Worm (Caenorhabditis elegans) whole organism, L3 larva: ENCODE data around the gene Y66C5A.2.
A peak's percentile ranks its signal among the peaks of the same experiment; 100 is the strongest.

Experiments used
- R02D3.7 ChIP-seq: fragments of 150-350 bp; optimal IDR thresholded peaks from 2 replicates; lab custom pipeline; 2014; ENCODE audit warnings: missing biosample characterization, missing genetic modification characterization
- ZK546.5 ChIP-seq: sonication (generic microtip); optimal IDR thresholded peaks from 2 replicates; lab custom pipeline; 2017; ENCODE audit warnings: missing biosample characterization, missing genetic modification characterization
- aly-2 ChIP-seq: fragments of 150-350 bp; optimal IDR thresholded peaks from 2 replicates; lab custom pipeline; 2014; ENCODE audit warnings: missing biosample characterization, missing genetic modification characterization
- ama-1 ChIP-seq: fragments of 150-350 bp; optimal IDR thresholded peaks from 2 replicates; lab custom pipeline; 2018
- ceh-16 ChIP-seq: sonication (generic microtip); optimal IDR thresholded peaks from 2 replicates; lab custom pipeline; 2017; ENCODE audit warnings: missing biosample characterization, missing genetic modification characterization
- ceh-28 ChIP-seq: fragments of 150-350 bp; optimal IDR thresholded peaks from 2 replicates; lab custom pipeline; 2014; ENCODE audit warnings: missing biosample characterization, missing genetic modification reagents, missing genetic modification characterization
- ceh-82 ChIP-seq: fragments of 150-350 bp; optimal IDR thresholded peaks from 2 replicates; lab custom pipeline; 2014; ENCODE audit warnings: missing biosample characterization, missing genetic modification characterization
- daf-12 ChIP-seq: fragments of 150-350 bp; optimal IDR thresholded peaks from 2 replicates; lab custom pipeline; 2014; ENCODE audit warnings: missing biosample characterization, missing genetic modification reagents, missing genetic modification characterization
- egl-27 ChIP-seq: sonication (generic microtip); optimal IDR thresholded peaks from 4 replicates; lab custom pipeline; 2017; ENCODE audit warnings: missing biosample characterization, missing genetic modification reagents, missing genetic modification characterization
- egl-5 ChIP-seq: fragments of 150-350 bp; optimal IDR thresholded peaks from 2 replicates; lab custom pipeline; 2017; ENCODE audit warnings: missing biosample characterization, missing genetic modification reagents, missing genetic modification characterization, inconsistent platforms
- elt-1 ChIP-seq: fragments of 150-350 bp; optimal IDR thresholded peaks from 2 replicates; lab custom pipeline; 2014; ENCODE audit warnings: missing biosample characterization, missing genetic modification characterization
- elt-2 ChIP-seq: sonication (generic microtip); optimal IDR thresholded peaks from 2 replicates; lab custom pipeline; 2016; ENCODE audit warnings: missing genetic modification reagents, mild to moderate bottlenecking, missing genetic modification characterization, missing compliant biosample characterization
- elt-3 ChIP-seq, 3 experiments: fragments of 150-350 bp in 1 of 3; sonication (generic microtip) in 2 of 3; optimal IDR thresholded peaks; 2 replicates in 2 of 3; 4 replicates in 1 of 3; lab custom pipeline; 2014 to 2017; ENCODE audit warnings: missing biosample characterization in 3 of 3, missing genetic modification characterization in 3 of 3
- eor-1 ChIP-seq, 2 experiments: fragments of 150-350 bp; optimal IDR thresholded peaks; 2 replicates each; lab custom pipeline; 2014 to 2018; ENCODE audit warnings: missing biosample characterization in 2 of 2, missing genetic modification characterization in 2 of 2
- fkh-10 ChIP-seq: sonication (generic microtip); optimal IDR thresholded peaks from 2 replicates; lab custom pipeline; 2017; ENCODE audit warnings: missing biosample characterization, missing genetic modification reagents, missing genetic modification characterization
- fos-1 ChIP-seq: fragments of 150-350 bp; optimal IDR thresholded peaks from 2 replicates; lab custom pipeline; 2014; ENCODE audit warnings: missing biosample characterization, missing genetic modification characterization
- hmg-11 ChIP-seq: sonication (generic microtip); optimal IDR thresholded peaks from 2 replicates; lab custom pipeline; 2016; ENCODE audit warnings: missing genetic modification characterization, missing compliant biosample characterization
- jun-1 ChIP-seq: fragments of 150-350 bp; optimal IDR thresholded peaks from 2 replicates; lab custom pipeline; 2014; ENCODE audit warnings: missing biosample characterization, missing genetic modification reagents, missing genetic modification characterization
- lin-15B ChIP-seq: fragments of 150-350 bp; optimal IDR thresholded peaks from 2 replicates; lab custom pipeline; 2014; ENCODE audit warnings: missing biosample characterization, missing genetic modification characterization
- lin-39 ChIP-seq: fragments of 150-350 bp; optimal IDR thresholded peaks from 2 replicates; lab custom pipeline; 2018; ENCODE audit warnings: missing biosample characterization, missing genetic modification reagents, missing genetic modification characterization
- lsy-12 ChIP-seq: sonication (generic microtip); optimal IDR thresholded peaks from 2 replicates; lab custom pipeline; 2016; ENCODE audit warnings: mild to moderate bottlenecking, missing genetic modification characterization, missing compliant biosample characterization
- mdl-1 ChIP-seq: fragments of 150-350 bp; optimal IDR thresholded peaks from 2 replicates; lab custom pipeline; 2014; ENCODE audit warnings: missing biosample characterization, missing genetic modification characterization
- nfya-1 ChIP-seq: sonication (generic microtip); optimal IDR thresholded peaks from 2 replicates; lab custom pipeline; 2017; ENCODE audit warnings: missing genetic modification characterization, mild to moderate bottlenecking, missing compliant biosample characterization, antibody characterized with exemption, moderate library complexity; ENCODE audit not compliant: insufficient read depth
- nhr-11 ChIP-seq: fragments of 150-350 bp; optimal IDR thresholded peaks from 2 replicates; lab custom pipeline; 2014; ENCODE audit warnings: missing biosample characterization, missing genetic modification characterization
- nhr-12 ChIP-seq: fragments of 150-350 bp; optimal IDR thresholded peaks from 2 replicates; lab custom pipeline; 2014; ENCODE audit warnings: missing biosample characterization, missing genetic modification characterization
- nhr-23 ChIP-seq: fragments of 150-350 bp; optimal IDR thresholded peaks from 2 replicates; lab custom pipeline; 2014; ENCODE audit warnings: missing biosample characterization, missing genetic modification reagents, missing genetic modification characterization
- nhr-25 ChIP-seq: sonication (generic microtip); optimal IDR thresholded peaks from 2 replicates; lab custom pipeline; 2017; ENCODE audit warnings: missing biosample characterization, missing genetic modification characterization
- nhr-28 ChIP-seq: fragments of 150-350 bp; optimal IDR thresholded peaks from 2 replicates; lab custom pipeline; 2014; ENCODE audit warnings: missing biosample characterization, missing genetic modification characterization
- nhr-43 ChIP-seq: sonication (generic microtip); optimal IDR thresholded peaks from 2 replicates; lab custom pipeline; 2016; ENCODE audit warnings: mild to moderate bottlenecking, missing genetic modification characterization, missing compliant biosample characterization; ENCODE audit not compliant: poor library complexity, severe bottlenecking
- nhr-67 ChIP-seq: fragments of 150-350 bp; optimal IDR thresholded peaks from 2 replicates; lab custom pipeline; 2014; ENCODE audit warnings: missing biosample characterization, missing genetic modification characterization
- nhr-76 ChIP-seq: fragments of 150-350 bp; sonication (generic microtip); optimal IDR thresholded peaks from 5 replicates; lab custom pipeline; 2014; ENCODE audit warnings: missing biosample characterization, missing genetic modification characterization
- nhr-77 ChIP-seq: fragments of 150-350 bp; optimal IDR thresholded peaks from 2 replicates; lab custom pipeline; 2014; ENCODE audit warnings: missing biosample characterization, missing genetic modification characterization
- pha-4 ChIP-seq: fragments of 150-350 bp; optimal IDR thresholded peaks from 2 replicates; lab custom pipeline; 2014; ENCODE audit warnings: missing biosample characterization, missing genetic modification reagents, missing genetic modification characterization
- pqm-1 ChIP-seq: fragments of 150-350 bp; optimal IDR thresholded peaks from 2 replicates; lab custom pipeline; 2017; ENCODE audit warnings: missing biosample characterization, missing genetic modification characterization, inconsistent platforms
- sea-2 ChIP-seq: fragments of 150-350 bp; sonication (generic microtip); optimal IDR thresholded peaks from 4 replicates; lab custom pipeline; 2014; ENCODE audit warnings: missing biosample characterization, missing genetic modification reagents, missing genetic modification characterization
- skn-1 ChIP-seq: fragments of 150-350 bp; optimal IDR thresholded peaks from 2 replicates; lab custom pipeline; 2014; ENCODE audit warnings: missing biosample characterization, missing genetic modification characterization
- snpc-4 ChIP-seq: fragments of 150-350 bp; optimal IDR thresholded peaks from 2 replicates; lab custom pipeline; 2014; ENCODE audit warnings: missing biosample characterization, missing genetic modification characterization
- tbx-2 ChIP-seq: sonication (generic microtip); optimal IDR thresholded peaks from 2 replicates; lab custom pipeline; 2016; ENCODE audit warnings: mild to moderate bottlenecking, missing genetic modification characterization, missing compliant biosample characterization
- unc-39 ChIP-seq: sonication (generic microtip); optimal IDR thresholded peaks from 4 replicates; lab custom pipeline; 2017; ENCODE audit warnings: missing biosample characterization, missing genetic modification characterization
- zag-1 ChIP-seq: fragments of 150-350 bp; optimal IDR thresholded peaks from 2 replicates; lab custom pipeline; 2014; ENCODE audit warnings: missing biosample characterization, missing genetic modification characterization
- ztf-11 ChIP-seq: fragments of 150-350 bp; optimal IDR thresholded peaks from 2 replicates; lab custom pipeline; 2014; ENCODE audit warnings: missing biosample characterization, missing genetic modification characterization

Y66C5A.2 gene

DNA sequence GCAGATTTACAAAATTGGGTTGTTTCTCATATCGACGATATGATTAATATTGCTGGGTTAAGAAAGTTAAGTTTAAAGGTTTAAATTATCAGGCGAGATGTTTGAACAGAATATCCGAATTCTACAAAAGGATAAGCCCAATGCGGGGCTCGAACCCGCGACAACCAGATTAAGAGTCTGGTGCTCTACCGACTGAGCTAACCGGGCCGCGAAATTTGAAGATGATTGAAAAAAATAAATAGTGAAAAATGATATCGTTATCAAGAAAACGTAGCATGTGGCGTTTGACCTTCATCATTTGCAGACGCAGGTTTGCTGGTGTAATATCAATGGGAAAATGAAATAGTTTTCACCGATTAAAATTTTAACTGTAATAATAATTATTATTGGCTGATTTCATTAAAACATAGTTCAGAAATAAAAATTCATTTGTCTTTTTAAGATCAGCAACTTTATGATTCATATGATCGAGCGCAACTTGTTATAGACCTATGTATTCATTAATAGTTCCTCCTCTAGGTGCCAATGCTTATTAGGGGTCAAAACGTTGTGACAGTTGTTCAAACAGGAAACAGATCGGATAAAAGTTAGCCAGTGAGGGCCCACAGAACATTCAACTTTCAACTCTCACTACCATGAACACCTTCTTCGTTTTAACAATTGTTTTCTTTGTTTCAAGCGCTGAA lies 18.4 kb downstream of the Y66C5A.2 start, which contains the start of gene M163.11:
Gene M163.11, plus strand, starts transcription at position 636 of the 686 bp plus-strand sequence.
- TF ChIP-seq fkh-10 (GFP tag; lab: Kevin White, UChicago), result no peak
- no peak for TF ChIP-seq elt-1 (tag; lab: Kevin White, UChicago)
- peak; percentile 8 for TF ChIP-seq nhr-25 (tag; lab: Kevin White, UChicago)
- TF ChIP-seq ceh-82 (tag; lab: Kevin White, UChicago), result no peak
- TF ChIP-seq nhr-43 (tag; lab: Kevin White, UChicago), result peak; percentile 71
- TF ChIP-seq elt-2, result peak; percentile 36
- TF ChIP-seq lsy-12 (tag; lab: Kevin White, UChicago), result peak; percentile 3
- TF ChIP-seq, all 47 proteins: peak for 4

DNA sequence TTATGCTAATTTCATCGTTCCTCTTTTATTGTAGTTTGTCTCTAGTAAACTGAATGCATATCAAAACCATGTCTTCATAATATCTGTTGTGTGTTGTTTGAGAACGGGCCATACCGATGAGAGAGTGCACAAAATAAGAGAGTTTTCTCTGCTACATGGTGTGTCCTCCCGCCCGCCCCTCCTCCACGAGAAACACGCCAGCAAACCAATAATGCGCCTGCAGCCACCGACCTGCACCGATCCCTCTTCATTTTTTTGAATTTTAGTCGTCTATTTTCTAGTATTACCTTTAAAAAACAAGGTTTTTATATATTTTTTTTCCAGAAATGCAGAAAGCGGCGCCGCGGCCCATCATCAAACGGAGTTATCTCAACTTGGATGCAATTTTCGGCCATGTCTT lies 19.7 kb downstream of the Y66C5A.2 start, which contains the start of gene gfi-3:
Gene gfi-3, plus strand, starts transcription at position 325 of the 400 bp plus-strand sequence.
- TF ChIP-seq ceh-82 (tag; lab: Kevin White, UChicago) (peak; percentile 13), lin-15B (tag; lab: Kevin White, UChicago) (peak; percentile 51), lin-39 (tag; lab: Kevin White, UChicago) (peak; percentile 90), daf-12 (tag; lab: Kevin White, UChicago) (no peak), nfya-1 (tag; lab: Kevin White, UChicago) (peak; percentile 80), nhr-43 (tag; lab: Kevin White, UChicago) (peak; percentile 75), nhr-25 (tag; lab: Kevin White, UChicago) (peak; percentile 83), fos-1 (tag; lab: Kevin White, UChicago) (no peak), elt-2 (peak; percentile 61), hmg-11 (tag; lab: Kevin White, UChicago) (peak; percentile 74), mdl-1 (tag; lab: Kevin White, UChicago) (no peak), nhr-11 (tag; lab: Kevin White, UChicago) (peak; percentile 40), nhr-76 (tag; lab: Kevin White, UChicago) (no peak), sea-2 (GFP tag; lab: Kevin White, UChicago) (no peak), R02D3.7 (tag; lab: Kevin White, UChicago) (peak; percentile 51), nhr-67 (tag; lab: Kevin White, UChicago) (no peak), nhr-23 (tag; lab: Kevin White, UChicago) (peak; percentile 86), egl-27 (tag; lab: Kevin White, UChicago) (no peak), jun-1 (tag; lab: Kevin White, UChicago) (peak; percentile 53), pqm-1 (tag; lab: Kevin White, UChicago) (no peak), nhr-12 (tag; lab: Kevin White, UChicago) (no peak), aly-2 (no peak), ama-1 (lab: Kevin White, UChicago) (no peak), unc-39 (no peak), egl-5 (tag; lab: Kevin White, UChicago) (no peak), snpc-4 (peak; percentile 93), pha-4 (tag; lab: Kevin White, UChicago) (peak; percentile 85), nhr-28 (tag; lab: Kevin White, UChicago) (no peak), ztf-11 (tag; lab: Kevin White, UChicago) (no peak), ceh-28 (tag; lab: Kevin White, UChicago) (peak; percentile 70), tbx-2 (peak; percentile 57), elt-3 (tag; optimal IDR thresholded peaks at IDR 0.05; lab: Kevin White, UChicago) (no peak), zag-1 (tag; lab: Kevin White, UChicago) (no peak), skn-1 (tag; lab: Kevin White, UChicago) (peak; percentile 55), elt-1 (tag; lab: Kevin White, UChicago) (peak; percentile 17), ceh-16 (tag; lab: Kevin White, UChicago) (no peak), nhr-77 (tag; lab: Kevin White, UChicago) (no peak), ZK546.5 (tag; lab: Kevin White, UChicago) (no peak), eor-1 (tag; optimal IDR thresholded peaks at IDR 0.05; lab: Kevin White, UChicago) (no peak)
